Worm (Caenorhabditis elegans) whole organism, young adult: Measurements from ENCODE around the gene srb-3.

Experiments used
- F52B5.7 ChIP-seq: sonication (generic microtip); optimal IDR thresholded peaks from 2 replicates; lab custom pipeline; 2016; ENCODE audit warnings: mild to moderate bottlenecking, missing genetic modification characterization, missing compliant biosample characterization
- ama-1 ChIP-seq, 3 experiments: fragments of 150-350 bp in 1 of 3; sonication (generic microtip) in 2 of 3; optimal IDR thresholded peaks; 2 replicates each; lab custom pipeline; 2014 to 2018; ENCODE audit warnings: missing biosample characterization in 2 of 3, missing genetic modification characterization in 2 of 3, missing genetic modification reagents in 2 of 3
- aptf-2 ChIP-seq: fragments of 200-800 bp; sonication (Bioruptor generic); conservative IDR thresholded peaks from 2 replicates; pipeline ENCODE4 v1.3.6; 2022; ENCODE audit warnings: missing genetic modification reagents, missing genetic modification characterization, missing compliant biosample characterization
- bed-2 ChIP-seq: fragments of 200-800 bp; sonication (Bioruptor generic); IDR thresholded peaks from 2 replicates; pipeline ENCODE4 v1.3.6; 2022; ENCODE audit warnings: missing genetic modification reagents, missing genetic modification characterization, missing compliant biosample characterization
- ceh-100 ChIP-seq: fragments of 200-800 bp; sonication (Bioruptor generic); IDR thresholded peaks from 2 replicates; pipeline ENCODE4 v1.3.6; 2022; ENCODE audit warnings: missing genetic modification reagents, missing genetic modification characterization, missing compliant biosample characterization
- let-526 ChIP-seq: fragments of 200-800 bp; sonication (Bioruptor generic); IDR thresholded peaks from 2 replicates; pipeline ENCODE4 v1.3.6; 2022; ENCODE audit warnings: missing genetic modification reagents, missing genetic modification characterization, missing compliant biosample characterization
- lin-35 ChIP-seq, 3 experiments: fragments of 150-350 bp in 2 of 3; sonication (generic microtip) in 1 of 3; optimal IDR thresholded peaks; 2 replicates each; lab custom pipeline; 2014 to 2018; ENCODE audit warnings: missing biosample characterization in 3 of 3, missing genetic modification characterization in 3 of 3, missing genetic modification reagents in 3 of 3
- lsl-1 ChIP-seq: fragments of 200-800 bp; sonication (Bioruptor generic); optimal IDR thresholded peaks from 2 replicates; lab custom pipeline; 2018; ENCODE audit warnings: mild to moderate bottlenecking, missing genetic modification characterization, moderate library complexity, missing compliant biosample characterization
- pha-4 ChIP-seq: fragments of 150-350 bp; sonication (generic microtip); optimal IDR thresholded peaks from 2 replicates; lab custom pipeline; 2014; ENCODE audit warnings: missing biosample characterization, missing genetic modification reagents, missing genetic modification characterization
- unc-62 ChIP-seq: fragments of 150-350 bp; optimal IDR thresholded peaks from 2 replicates; lab custom pipeline; 2014; ENCODE audit warnings: missing biosample characterization, missing genetic modification reagents, missing genetic modification characterization
- zfh-2 ChIP-seq: fragments of 200-800 bp; sonication (Bioruptor generic); conservative IDR thresholded peaks from 2 replicates; pipeline ENCODE4 v1.3.6; 2022; ENCODE audit warnings: missing genetic modification reagents, missing genetic modification characterization, missing compliant biosample characterization
- ztf-26 ChIP-seq: sonication (generic microtip); optimal IDR thresholded peaks from 2 replicates; lab custom pipeline; 2017; ENCODE audit warnings: missing genetic modification characterization, missing compliant biosample characterization

DNA sequence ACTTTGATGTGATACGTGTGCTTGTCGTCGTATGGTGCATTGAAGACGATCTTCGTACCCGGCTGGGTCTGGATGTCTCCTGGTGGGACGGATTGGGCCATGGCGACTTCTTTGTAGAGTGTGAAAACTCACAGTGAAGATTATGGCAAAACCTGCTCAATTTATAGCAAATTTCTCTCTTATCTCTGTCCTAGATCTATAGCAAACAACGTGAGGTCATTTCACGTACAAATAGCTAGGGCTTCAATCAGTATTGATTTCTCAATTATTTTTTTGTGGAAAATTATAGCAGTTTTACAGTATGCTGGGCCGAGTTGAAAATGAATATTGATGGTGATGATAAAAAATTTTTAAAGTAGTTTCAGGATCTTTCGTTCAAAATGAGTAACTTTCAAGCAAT is 9.7 kb downstream of the srb-3 start, which contains the start of gene msp-45:
- no peak for TF ChIP-seq lin-35 (GFP tag; optimal IDR thresholded peaks at IDR 0.05; lab: Kevin White, UChicago)
- no peak for TF ChIP-seq aptf-2
- TF ChIP-seq ceh-100 = no peak
- TF ChIP-seq lsl-1 (GFP tag; lab: Kevin White, UChicago) = no peak
- TF ChIP-seq bed-2 (GFP tag; lab: Robert Waterston, UW) = no peak
- TF ChIP-seq ama-1 (optimal IDR thresholded peaks at IDR 0.05; lab: Kevin White, UChicago) = no peak
- TF ChIP-seq ama-1 (GFP tag; optimal IDR thresholded peaks at IDR 0.05; lab: Kevin White, UChicago) = no peak
- no peak for TF ChIP-seq let-526 (GFP tag; lab: Robert Waterston, UW)
- TF ChIP-seq pha-4 (tag; lab: Kevin White, UChicago) = no peak
- no peak for TF ChIP-seq zfh-2 (GFP tag; lab: Robert Waterston, UW)
- no peak for TF ChIP-seq ztf-26 (tag; lab: Kevin White, UChicago)
- no peak for TF ChIP-seq unc-62
- no peak for TF ChIP-seq F52B5.7
